Worm (Caenorhabditis elegans): Measurements from ENCODE around the gene meg-3.

Gene meg-3

ce11 chrX:1984831-1985230 is 4.6 kb downstream of the meg-3 start:
- TF ChIP-seq hmbx-1 (tag; optimal IDR thresholded peaks at IDR 0.05): no peak
- no peak for TF ChIP-seq aly-1 (tag; optimal IDR thresholded peaks at IDR 0.05)
- no peak for TF ChIP-seq hmg-4 (GFP tag; optimal IDR thresholded peaks at IDR 0.05)
- no peak for TF ChIP-seq ceh-13 (GFP tag; optimal IDR thresholded peaks at IDR 0.05)

- no peak for TF ChIP-seq hnd-1 (tag; optimal IDR thresholded peaks at IDR 0.05)
- TF ChIP-seq ceh-36 (tag; optimal IDR thresholded peaks at IDR 0.05): no peak
- TF ChIP-seq ceh-13 (GFP tag; optimal IDR thresholded peaks at IDR 0.05): no peak
- TF ChIP-seq tra-4 (tag; optimal IDR thresholded peaks at IDR 0.05): no peak
- TF ChIP-seq B0310.2 (tag; optimal IDR thresholded peaks at IDR 0.05): no peak
- TF ChIP-seq ets-7 (tag; optimal IDR thresholded peaks at IDR 0.05): no peak
- TF ChIP-seq sea-1 (GFP tag; conservative IDR thresholded peaks at IDR 0.05): no peak
- no peak for TF ChIP-seq flt-1 (GFP tag; IDR thresholded peaks at IDR 0.05)
- TF ChIP-seq scrt-1 (GFP tag; IDR thresholded peaks at IDR 0.05): no peak
- no peak for TF ChIP-seq hmbx-1 (tag; optimal IDR thresholded peaks at IDR 0.05)
- TF ChIP-seq tbx-11 (GFP tag; IDR thresholded peaks at IDR 0.05): no peak
- no peak for TF ChIP-seq pes-1 (GFP tag; IDR thresholded peaks at IDR 0.05)
- TF ChIP-seq hmg-4 (GFP tag; optimal IDR thresholded peaks at IDR 0.05): no peak
- no peak for TF ChIP-seq tbx-37 (GFP tag; conservative IDR thresholded peaks at IDR 0.05)
- TF ChIP-seq aly-1 (tag; optimal IDR thresholded peaks at IDR 0.05): no peak
- no peak for TF ChIP-seq ama-1 (optimal IDR thresholded peaks at IDR 0.05)
- no peak for TF ChIP-seq F13C5.2 (tag; optimal IDR thresholded peaks at IDR 0.05)
These were observed 7.8 kb downstream of the meg-3 start for ce11 chrX:1981654-1982053.

ce11 chrX:1977708-1978107 is 11.7 kb downstream of the meg-3 start, which contains the start of gene F52D2.12:
TSS of gene F52D2.12 (plus strand) at chrX:1978014.
- TF ChIP-seq scrt-1 (GFP tag; IDR thresholded peaks at IDR 0.05): no peak
- TF ChIP-seq tbx-11 (GFP tag; IDR thresholded peaks at IDR 0.05): no peak
- no peak for TF ChIP-seq tra-4 (tag; optimal IDR thresholded peaks at IDR 0.05)
- no peak for TF ChIP-seq hmg-4 (GFP tag; optimal IDR thresholded peaks at IDR 0.05)
- TF ChIP-seq ets-7 (tag; optimal IDR thresholded peaks at IDR 0.05): no peak
- no peak for TF ChIP-seq flt-1 (GFP tag; IDR thresholded peaks at IDR 0.05)

DNA sequence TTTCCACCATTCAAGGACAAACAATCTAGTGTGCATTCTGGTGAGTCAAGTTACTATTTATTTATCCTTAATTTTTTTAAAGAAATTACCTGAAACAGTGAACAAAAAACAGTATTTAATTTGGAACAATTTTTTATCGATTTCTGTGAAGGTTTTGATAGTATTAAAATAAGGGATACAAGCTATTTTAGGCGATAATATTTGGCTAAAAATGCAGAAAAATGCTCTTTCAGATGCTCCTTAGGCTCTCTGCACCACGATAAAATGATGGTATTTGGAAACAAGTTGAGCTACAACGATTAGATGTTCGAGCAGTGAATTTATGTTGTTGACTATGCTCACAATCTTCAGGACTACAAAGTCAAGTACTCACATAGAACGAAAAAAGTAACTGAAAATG is 13.7 kb downstream of the meg-3 start, which contains the start of gene F52D2.6:
TSS of gene F52D2.6 (plus strand) at position 301 of the 400 bp plus-strand sequence.
- TF ChIP-seq B0310.2 (tag; optimal IDR thresholded peaks at IDR 0.05) (no peak), hmbx-1 (tag; optimal IDR thresholded peaks at IDR 0.05) (no peak), ceh-13 (GFP tag; optimal IDR thresholded peaks at IDR 0.05) (no peak), hmg-4 (GFP tag; optimal IDR thresholded peaks at IDR 0.05) (no peak), ceh-36 (tag; optimal IDR thresholded peaks at IDR 0.05) (no peak)

- no peak for TF ChIP-seq hmg-4 (GFP tag; optimal IDR thresholded peaks at IDR 0.05)
- TF ChIP-seq ceh-36 (tag; optimal IDR thresholded peaks at IDR 0.05): no peak
- TF ChIP-seq B0310.2 (tag; optimal IDR thresholded peaks at IDR 0.05): no peak
These were observed 14.7 kb downstream of the meg-3 start, which contains the start of gene F52D2.5 for ce11 chrX:1974699-1975098. TSS of gene F52D2.5 (minus strand) at chrX:1974799.

DNA sequence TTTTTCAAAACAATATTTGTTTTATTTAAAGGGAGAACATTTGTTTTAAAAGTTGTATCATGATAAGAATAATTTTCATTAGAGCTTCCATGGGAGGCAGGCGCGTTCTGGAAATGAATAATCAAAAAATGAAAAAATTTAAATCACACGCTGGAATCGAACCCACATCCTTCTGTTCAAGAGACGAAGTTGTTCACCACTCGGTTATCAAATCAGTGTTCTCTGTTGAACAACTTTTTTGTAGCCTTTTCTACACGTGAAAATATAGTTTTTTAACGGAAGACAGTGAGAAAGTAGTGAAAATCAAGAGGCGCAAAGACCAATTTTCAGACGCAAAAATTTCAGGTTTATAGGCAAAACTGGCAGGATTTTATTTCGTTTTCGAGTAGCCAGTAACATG is 16.6 kb downstream of the meg-3 start:
- no peak for TF ChIP-seq ets-7 (tag; optimal IDR thresholded peaks at IDR 0.05)
- TF ChIP-seq ceh-13 (GFP tag; optimal IDR thresholded peaks at IDR 0.05): no peak
- no peak for TF ChIP-seq tbx-37 (GFP tag; conservative IDR thresholded peaks at IDR 0.05)
- TF ChIP-seq B0310.2 (tag; optimal IDR thresholded peaks at IDR 0.05): no peak
- no peak for TF ChIP-seq flt-1 (GFP tag; IDR thresholded peaks at IDR 0.05)
- no peak for TF ChIP-seq pes-1 (GFP tag; IDR thresholded peaks at IDR 0.05)
- no peak for TF ChIP-seq sea-1 (GFP tag; conservative IDR thresholded peaks at IDR 0.05)
- TF ChIP-seq tbx-11 (GFP tag; IDR thresholded peaks at IDR 0.05): no peak
- TF ChIP-seq tra-4 (tag; optimal IDR thresholded peaks at IDR 0.05): no peak
- no peak for TF ChIP-seq hnd-1 (tag; optimal IDR thresholded peaks at IDR 0.05)
- no peak for TF ChIP-seq hmg-4 (GFP tag; optimal IDR thresholded peaks at IDR 0.05)
- no peak for TF ChIP-seq ama-1 (optimal IDR thresholded peaks at IDR 0.05)
- TF ChIP-seq hmbx-1 (tag; optimal IDR thresholded peaks at IDR 0.05): no peak
- no peak for TF ChIP-seq aly-1 (tag; optimal IDR thresholded peaks at IDR 0.05)

ce11 chrX:1971647-1972046 is 17.8 kb downstream of the meg-3 start:
- TF ChIP-seq hnd-1 (tag; optimal IDR thresholded peaks at IDR 0.05) (no peak), scrt-1 (GFP tag; IDR thresholded peaks at IDR 0.05) (no peak), aly-1 (tag; optimal IDR thresholded peaks at IDR 0.05) (no peak), pes-1 (GFP tag; IDR thresholded peaks at IDR 0.05) (no peak), tbx-11 (GFP tag; IDR thresholded peaks at IDR 0.05) (no peak), tbx-37 (GFP tag; conservative IDR thresholded peaks at IDR 0.05) (no peak), ama-1 (optimal IDR thresholded peaks at IDR 0.05) (no peak), B0310.2 (tag; optimal IDR thresholded peaks at IDR 0.05) (no peak), F13C5.2 (tag; optimal IDR thresholded peaks at IDR 0.05) (no peak), hmg-4 (GFP tag; optimal IDR thresholded peaks at IDR 0.05) (no peak)

DNA sequence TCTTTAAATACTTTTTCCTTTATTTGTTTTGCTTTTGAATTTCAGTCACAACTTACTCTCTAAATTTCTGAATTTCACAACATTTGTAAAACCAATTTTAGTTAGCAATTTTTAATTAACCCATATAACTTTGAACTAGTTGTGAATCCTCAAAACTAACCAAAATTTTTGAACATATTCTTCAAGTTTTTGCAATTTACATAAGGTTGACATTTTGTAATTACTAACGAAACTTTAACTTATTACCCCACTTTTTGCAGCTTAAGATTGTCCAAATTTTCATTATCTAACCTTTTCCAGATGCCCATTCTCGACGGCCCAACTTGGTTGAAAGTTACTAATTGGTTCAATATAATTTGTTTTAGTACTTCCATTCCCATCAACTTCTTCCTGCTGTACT is 19.8 kb downstream of the meg-3 start, which contains the start of gene str-79:
TSS of gene str-79 (plus strand) at position 301 of the 400 bp plus-strand sequence.
- TF ChIP-seq tbx-37 (GFP tag; conservative IDR thresholded peaks at IDR 0.05) (no peak), sea-1 (GFP tag; conservative IDR thresholded peaks at IDR 0.05) (no peak), hnd-1 (tag; optimal IDR thresholded peaks at IDR 0.05) (no peak), ceh-36 (tag; optimal IDR thresholded peaks at IDR 0.05) (no peak), aly-1 (tag; optimal IDR thresholded peaks at IDR 0.05) (no peak), tra-4 (tag; optimal IDR thresholded peaks at IDR 0.05) (no peak), hmbx-1 (tag; optimal IDR thresholded peaks at IDR 0.05) (no peak), ceh-13 (GFP tag; optimal IDR thresholded peaks at IDR 0.05) (no peak), B0310.2 (tag; optimal IDR thresholded peaks at IDR 0.05) (no peak), scrt-1 (GFP tag; IDR thresholded peaks at IDR 0.05) (no peak), ets-7 (tag; optimal IDR thresholded peaks at IDR 0.05) (no peak)

Measured in whole organism, early embryonic.